Worm (Caenorhabditis elegans) whole organism, L4 larva: ENCODE measurements around the gene fbxa-11.

Experiments used
- R02D3.7 ChIP-seq: fragments of 150-350 bp; sonication (generic microtip); optimal IDR thresholded peaks from 3 replicates; lab custom pipeline; 2014; ENCODE audit warnings: missing biosample characterization, missing genetic modification characterization
- fkh-10 ChIP-seq: fragments of 150-350 bp; optimal IDR thresholded peaks from 2 replicates; lab custom pipeline; 2014; ENCODE audit warnings: missing biosample characterization, missing genetic modification reagents, missing genetic modification characterization
- fos-1 ChIP-seq: fragments of 150-350 bp; optimal IDR thresholded peaks from 2 replicates; lab custom pipeline; 2014; ENCODE audit warnings: missing biosample characterization, missing genetic modification characterization
- hlh-30 ChIP-seq: sonication (generic microtip); optimal IDR thresholded peaks from 2 replicates; lab custom pipeline; 2017; ENCODE audit warnings: antibody characterized with exemption, mild to moderate bottlenecking, missing genetic modification characterization, missing compliant biosample characterization; ENCODE audit not compliant: insufficient read depth
- lir-3 ChIP-seq: sonication (generic microtip); optimal IDR thresholded peaks from 2 replicates; lab custom pipeline; 2016; ENCODE audit warnings: mild to moderate bottlenecking, missing genetic modification characterization, missing compliant biosample characterization
- mdl-1 ChIP-seq, 2 experiments: fragments of 150-350 bp in 1 of 2; sonication (generic microtip) in 1 of 2; optimal IDR thresholded peaks; 2 replicates each; lab custom pipeline; 2014 to 2017; ENCODE audit warnings: missing biosample characterization in 2 of 2, missing genetic modification characterization in 2 of 2
- mxl-3 ChIP-seq: fragments of 200-800 bp; sonication (Bioruptor generic); optimal IDR thresholded peaks from 2 replicates; lab custom pipeline; 2018; ENCODE audit warnings: mild to moderate bottlenecking, missing genetic modification characterization, missing compliant biosample characterization
- sdz-12 ChIP-seq: fragments of 200-800 bp; sonication (Bioruptor generic); optimal IDR thresholded peaks from 2 replicates; lab custom pipeline; 2018; ENCODE audit warnings: mild to moderate bottlenecking, missing genetic modification characterization, missing compliant biosample characterization
- skn-1 ChIP-seq: fragments of 150-350 bp; optimal IDR thresholded peaks from 2 replicates; lab custom pipeline; 2014; ENCODE audit warnings: missing biosample characterization, missing genetic modification characterization
- snpc-1.2 ChIP-seq: fragments of 200-800 bp; sonication (Bioruptor generic); IDR thresholded peaks from 2 replicates; pipeline ENCODE4 v1.3.6; 2022; ENCODE audit warnings: missing genetic modification reagents, missing genetic modification characterization, missing compliant biosample characterization
- ztf-11 ChIP-seq: fragments of 150-350 bp; optimal IDR thresholded peaks from 2 replicates; lab custom pipeline; 2014; ENCODE audit warnings: missing biosample characterization, missing genetic modification characterization

ce11 chrIII:964637-965036 lies 14.0 kb downstream of the fbxa-11 start:
- TF ChIP-seq mxl-3 (GFP tag; lab: Kevin White, UChicago) (no peak), sdz-12 (GFP tag; lab: Kevin White, UChicago) (no peak), skn-1 (no peak), lir-3 (tag; lab: Kevin White, UChicago) (no peak), snpc-1.2 (GFP tag; lab: Robert Waterston, UW) (no peak), fos-1 (tag; lab: Kevin White, UChicago) (no peak), R02D3.7 (no peak), hlh-30 (no peak), ztf-11 (no peak), mdl-1 (tag; optimal IDR thresholded peaks at IDR 0.05; lab: Kevin White, UChicago) (no peak), fkh-10 (GFP tag; lab: Kevin White, UChicago) (no peak)
